Worm (Caenorhabditis elegans): Measurements from ENCODE around the gene sph-1.

ce11 chrIV:8163687-8164086, 30.3 kb upstream of the sph-1 start, which contains the start of gene clec-51:
- TF ChIP-seq ama-1 (optimal IDR thresholded peaks at IDR 0.05) = no peak
- TF ChIP-seq scrt-1 (GFP tag; IDR thresholded peaks at IDR 0.05) = no peak
- TF ChIP-seq hmg-4 (GFP tag; optimal IDR thresholded peaks at IDR 0.05) = no peak
- TF ChIP-seq pes-1 (GFP tag; IDR thresholded peaks at IDR 0.05) = no peak
- TF ChIP-seq tbx-37 (GFP tag; conservative IDR thresholded peaks at IDR 0.05) = no peak
- no peak for TF ChIP-seq ceh-36 (tag; optimal IDR thresholded peaks at IDR 0.05)
- TF ChIP-seq F13C5.2 (tag; optimal IDR thresholded peaks at IDR 0.05) = no peak
- TF ChIP-seq tra-4 (tag; optimal IDR thresholded peaks at IDR 0.05) = no peak
- TF ChIP-seq flt-1 (GFP tag; IDR thresholded peaks at IDR 0.05) = no peak
- TF ChIP-seq tbx-11 (GFP tag; IDR thresholded peaks at IDR 0.05) = no peak
